Worm (Caenorhabditis elegans) whole organism, L4 larva: ENCODE data around the gene C17C3.9.

Experiments used
- D1046.2 ChIP-seq: fragments of 200-800 bp; sonication (Bioruptor generic); IDR thresholded peaks from 2 replicates; pipeline ENCODE4 v1.3.6; 2022; ENCODE audit warnings: missing genetic modification characterization, missing compliant biosample characterization
- F10B5.3 ChIP-seq: sonication (generic microtip); optimal IDR thresholded peaks from 2 replicates; lab custom pipeline; 2016; ENCODE audit warnings: mild to moderate bottlenecking, missing genetic modification characterization, missing compliant biosample characterization
- F37D6.2 ChIP-seq: sonication (generic microtip); optimal IDR thresholded peaks from 2 replicates; lab custom pipeline; 2016; ENCODE audit warnings: mild to moderate bottlenecking, missing genetic modification characterization, missing compliant biosample characterization
- F44E2.7 ChIP-seq: fragments of 200-800 bp; sonication (Bioruptor generic); IDR thresholded peaks from 2 replicates; pipeline ENCODE4 v2.1.2; 2022; ENCODE audit warnings: missing genetic modification characterization, missing compliant biosample characterization
- R02D3.7 ChIP-seq: fragments of 150-350 bp; sonication (generic microtip); optimal IDR thresholded peaks from 3 replicates; lab custom pipeline; 2014; ENCODE audit warnings: missing biosample characterization, missing genetic modification characterization
- Y48G9A.11 ChIP-seq: fragments of 200-800 bp; sonication (Bioruptor generic); IDR thresholded peaks from 2 replicates; pipeline ENCODE4 v1.3.6; 2022; ENCODE audit warnings: missing genetic modification reagents, missing genetic modification characterization, missing compliant biosample characterization
- Y75B8A.6 ChIP-seq: fragments of 200-800 bp; sonication (Bioruptor generic); IDR thresholded peaks from 2 replicates; pipeline ENCODE4 v1.3.6; 2022; ENCODE audit warnings: missing genetic modification reagents, missing genetic modification characterization, missing compliant biosample characterization
- ZK337.2 ChIP-seq: fragments of 200-800 bp; sonication (Bioruptor generic); IDR thresholded peaks from 2 replicates; pipeline ENCODE4 v1.3.6; 2022; ENCODE audit warnings: missing genetic modification reagents, missing genetic modification characterization, missing compliant biosample characterization
- arid-1 ChIP-seq: fragments of 200-800 bp; sonication (Bioruptor generic); conservative IDR thresholded peaks from 2 replicates; pipeline ENCODE4 v1.3.6; 2022; ENCODE audit warnings: missing genetic modification reagents, missing genetic modification characterization, missing compliant biosample characterization
- ceh-20 ChIP-seq: fragments of 200-800 bp; sonication (Bioruptor generic); IDR thresholded peaks from 2 replicates; pipeline ENCODE4 v1.3.6; 2022; ENCODE audit warnings: missing genetic modification reagents, missing genetic modification characterization, missing compliant biosample characterization
- ceh-44 ChIP-seq: fragments of 200-800 bp; sonication (Bioruptor generic); IDR thresholded peaks from 2 replicates; pipeline ENCODE4 v1.3.6; 2022; ENCODE audit warnings: missing genetic modification reagents, missing genetic modification characterization, missing compliant biosample characterization
- ceh-82 ChIP-seq: sonication (generic microtip); optimal IDR thresholded peaks from 2 replicates; lab custom pipeline; 2017; ENCODE audit warnings: missing biosample characterization, missing genetic modification characterization
- ces-1 ChIP-seq: fragments of 150-350 bp; sonication (generic microtip); optimal IDR thresholded peaks from 4 replicates; lab custom pipeline; 2014; ENCODE audit warnings: missing biosample characterization, missing genetic modification reagents, missing genetic modification characterization
- cey-2 ChIP-seq: sonication (generic microtip); optimal IDR thresholded peaks from 3 replicates; lab custom pipeline; 2017; ENCODE audit warnings: missing genetic modification characterization, mild to moderate bottlenecking, missing compliant biosample characterization, antibody characterized with exemption, borderline replicate concordance; ENCODE audit not compliant: insufficient read depth
- daf-12 ChIP-seq: fragments of 150-350 bp; optimal IDR thresholded peaks from 2 replicates; lab custom pipeline; 2014; ENCODE audit warnings: missing biosample characterization, missing genetic modification reagents, missing genetic modification characterization
- daf-19 ChIP-seq: fragments of 200-800 bp; sonication (Bioruptor generic); conservative IDR thresholded peaks from 2 replicates; pipeline ENCODE4 v1.3.6; 2022; ENCODE audit warnings: missing genetic modification characterization, missing compliant biosample characterization
- daf-8 ChIP-seq: fragments of 200-800 bp; sonication (Bioruptor generic); IDR thresholded peaks from 2 replicates; pipeline ENCODE4 v1.3.6; 2022; ENCODE audit warnings: missing genetic modification characterization, missing compliant biosample characterization
- dpl-1 ChIP-seq: fragments of 150-350 bp; optimal IDR thresholded peaks from 2 replicates; lab custom pipeline; 2014; ENCODE audit warnings: missing biosample characterization, missing genetic modification reagents, missing genetic modification characterization
- dve-1 ChIP-seq: sonication (generic microtip); optimal IDR thresholded peaks from 2 replicates; lab custom pipeline; 2017; ENCODE audit warnings: antibody characterized with exemption, mild to moderate bottlenecking, missing genetic modification characterization, missing compliant biosample characterization; ENCODE audit not compliant: insufficient read depth
- egl-43 ChIP-seq: fragments of 200-800 bp; sonication (Bioruptor generic); IDR thresholded peaks from 2 replicates; pipeline ENCODE4 v1.3.6; 2022; ENCODE audit warnings: missing genetic modification reagents, missing genetic modification characterization, missing compliant biosample characterization
- hlh-11 ChIP-seq: fragments of 200-800 bp; sonication (Bioruptor generic); optimal IDR thresholded peaks from 2 replicates; lab custom pipeline; 2018; ENCODE audit warnings: mild to moderate bottlenecking, missing genetic modification characterization, missing compliant biosample characterization
- hmg-1.1 ChIP-seq: fragments of 200-800 bp; sonication (Bioruptor generic); IDR thresholded peaks from 2 replicates; pipeline ENCODE4 v1.3.6; 2022; ENCODE audit warnings: missing genetic modification reagents, missing genetic modification characterization, missing compliant biosample characterization
- lim-7 ChIP-seq: fragments of 200-800 bp; sonication (Bioruptor generic); IDR thresholded peaks from 2 replicates; pipeline ENCODE4 v1.3.6; 2022; ENCODE audit warnings: missing genetic modification characterization, missing compliant biosample characterization
- lin-1 ChIP-seq: fragments of 200-800 bp; sonication (Bioruptor generic); IDR thresholded peaks from 2 replicates; pipeline ENCODE4 v1.3.6; 2022; ENCODE audit warnings: missing genetic modification reagents, missing genetic modification characterization, missing compliant biosample characterization
- lin-15B ChIP-seq: fragments of 150-350 bp; sonication (generic microtip); optimal IDR thresholded peaks from 3 replicates; lab custom pipeline; 2014; ENCODE audit warnings: missing biosample characterization, missing genetic modification characterization
- lin-38 ChIP-seq: fragments of 200-800 bp; sonication (Bioruptor generic); IDR thresholded peaks from 2 replicates; pipeline ENCODE4 v1.3.6; 2022; ENCODE audit warnings: missing genetic modification reagents, missing genetic modification characterization, missing compliant biosample characterization
- madf-9 ChIP-seq: fragments of 200-800 bp; sonication (Bioruptor generic); conservative IDR thresholded peaks from 2 replicates; pipeline ENCODE4 v1.3.6; 2022; ENCODE audit warnings: missing genetic modification reagents, missing genetic modification characterization, missing compliant biosample characterization
- mdl-1 ChIP-seq, 2 experiments: fragments of 150-350 bp in 1 of 2; sonication (generic microtip) in 1 of 2; optimal IDR thresholded peaks; 2 replicates each; lab custom pipeline; 2014 to 2017; ENCODE audit warnings: missing biosample characterization in 2 of 2, missing genetic modification characterization in 2 of 2
- mep-1 ChIP-seq: fragments of 150-350 bp; sonication (generic microtip); optimal IDR thresholded peaks from 3 replicates; lab custom pipeline; 2014; ENCODE audit warnings: missing biosample characterization, missing genetic modification characterization
- mes-2 ChIP-seq: sonication (generic microtip); optimal IDR thresholded peaks from 2 replicates; lab custom pipeline; 2016; ENCODE audit warnings: missing genotype, mild to moderate bottlenecking, missing genetic modification characterization, missing compliant biosample characterization; ENCODE audit not compliant: poor library complexity, severe bottlenecking
- mxl-2 ChIP-seq: fragments of 200-800 bp; sonication (Bioruptor generic); conservative IDR thresholded peaks from 2 replicates; pipeline ENCODE4 v1.3.6; 2022; ENCODE audit warnings: missing genetic modification reagents, missing genetic modification characterization, missing compliant biosample characterization
- nhr-102 ChIP-seq: sonication (generic microtip); optimal IDR thresholded peaks from 2 replicates; lab custom pipeline; 2016; ENCODE audit warnings: mild to moderate bottlenecking, missing genetic modification characterization, moderate library complexity, missing compliant biosample characterization
- nhr-111 ChIP-seq: fragments of 200-800 bp; sonication (Bioruptor generic); optimal IDR thresholded peaks from 2 replicates; lab custom pipeline; 2018; ENCODE audit warnings: mild to moderate bottlenecking, missing genetic modification characterization, missing compliant biosample characterization
- nhr-25 ChIP-seq: sonication (generic microtip); optimal IDR thresholded peaks from 2 replicates; lab custom pipeline; 2017; ENCODE audit warnings: missing genetic modification characterization, mild to moderate bottlenecking, missing compliant biosample characterization, antibody characterized with exemption, moderate library complexity, borderline replicate concordance; ENCODE audit not compliant: insufficient read depth
- nhr-28 ChIP-seq: fragments of 150-350 bp; optimal IDR thresholded peaks from 2 replicates; lab custom pipeline; 2014; ENCODE audit warnings: missing biosample characterization, missing genetic modification characterization
- nhr-6 ChIP-seq: fragments of 150-350 bp; optimal IDR thresholded peaks from 2 replicates; lab custom pipeline; 2014; ENCODE audit warnings: missing biosample characterization, missing genetic modification characterization
- nhr-76 ChIP-seq: fragments of 150-350 bp; optimal IDR thresholded peaks from 2 replicates; lab custom pipeline; 2014; ENCODE audit warnings: missing biosample characterization, missing genetic modification characterization
- nhr-77 ChIP-seq: fragments of 150-350 bp; optimal IDR thresholded peaks from 2 replicates; lab custom pipeline; 2014; ENCODE audit warnings: missing biosample characterization, missing genetic modification characterization
- pha-4 ChIP-seq, 2 experiments: fragments of 150-350 bp in 1 of 2; fragments of 200-800 bp in 1 of 2; sonication (Bioruptor generic) in 1 of 2; IDR thresholded peaks in 1 of 2; optimal IDR thresholded peaks in 1 of 2; 2 replicates each; pipeline versions ENCODE4 v1.3.6 to Lab custom; 2014 to 2022; ENCODE audit warnings: missing genetic modification characterization in 2 of 2, missing genetic modification reagents in 2 of 2, missing biosample characterization in 1 of 2, missing compliant biosample characterization in 1 of 2
- rbr-2 ChIP-seq: sonication (generic microtip); optimal IDR thresholded peaks from 2 replicates; lab custom pipeline; 2016; ENCODE audit warnings: missing genotype, missing genetic modification characterization, missing compliant biosample characterization
- saeg-2 ChIP-seq: fragments of 200-800 bp; sonication (Bioruptor generic); IDR thresholded peaks from 2 replicates; pipeline ENCODE4 v1.3.6; 2022; ENCODE audit warnings: missing genetic modification reagents, missing genetic modification characterization, missing compliant biosample characterization
- sdz-12 ChIP-seq: fragments of 200-800 bp; sonication (Bioruptor generic); optimal IDR thresholded peaks from 2 replicates; lab custom pipeline; 2018; ENCODE audit warnings: mild to moderate bottlenecking, missing genetic modification characterization, missing compliant biosample characterization
- snpc-4 ChIP-seq: fragments of 150-350 bp; optimal IDR thresholded peaks from 2 replicates; lab custom pipeline; 2014; ENCODE audit warnings: missing biosample characterization, missing genetic modification characterization
- spr-1 ChIP-seq: sonication (generic microtip); optimal IDR thresholded peaks from 2 replicates; lab custom pipeline; 2016; ENCODE audit warnings: mild to moderate bottlenecking, missing genetic modification characterization, missing compliant biosample characterization
- spr-3 ChIP-seq: fragments of 200-800 bp; sonication (Bioruptor generic); optimal IDR thresholded peaks from 2 replicates; lab custom pipeline; 2018; ENCODE audit warnings: mild to moderate bottlenecking, missing genetic modification characterization, missing compliant biosample characterization
- unc-39 ChIP-seq: sonication (generic microtip); optimal IDR thresholded peaks from 2 replicates; lab custom pipeline; 2017; ENCODE audit warnings: missing biosample characterization, missing genetic modification characterization
- zag-1 ChIP-seq: fragments of 150-350 bp; optimal IDR thresholded peaks from 2 replicates; lab custom pipeline; 2014; ENCODE audit warnings: missing biosample characterization, missing genetic modification characterization
- zfp-3 ChIP-seq: fragments of 200-800 bp; sonication (Bioruptor generic); conservative IDR thresholded peaks from 2 replicates; pipeline ENCODE4 v1.3.6; 2022; ENCODE audit warnings: missing genetic modification reagents, missing genetic modification characterization, missing compliant biosample characterization
- zip-2 ChIP-seq: fragments of 150-350 bp; optimal IDR thresholded peaks from 2 replicates; lab custom pipeline; 2014; ENCODE audit warnings: missing biosample characterization, missing genetic modification characterization
- ztf-7 ChIP-seq: fragments of 150-350 bp; optimal IDR thresholded peaks from 2 replicates; lab custom pipeline; 2014; ENCODE audit warnings: missing biosample characterization, missing genetic modification characterization

C17C3.9 gene

DNA sequence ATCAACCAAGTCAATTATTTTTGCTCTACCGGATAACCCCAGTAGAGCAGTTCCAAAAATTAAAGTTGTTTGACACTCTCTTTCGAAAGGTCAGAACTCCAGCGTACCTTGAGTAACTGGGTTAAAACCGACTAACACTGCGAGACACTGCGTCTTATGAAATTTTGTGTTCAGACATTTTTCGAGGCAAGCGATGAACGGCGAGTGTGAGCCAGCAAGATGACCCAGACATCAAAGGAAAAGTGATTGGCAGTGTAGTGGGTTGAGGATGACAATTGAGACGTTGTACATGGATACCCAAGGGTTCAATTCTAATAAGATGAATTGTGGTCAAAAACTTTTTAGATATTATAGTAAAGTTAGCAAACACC, 12.1 kb upstream of the C17C3.9 start (continued):
- TF ChIP-seq egl-43 (GFP tag; lab: Robert Waterston, UW) = peak; percentile 65; the same call in 1 of the 2 replicates
- peak; percentile 92 for TF ChIP-seq snpc-4
- peak; percentile 59; the same call in 1 of the 2 replicates for TF ChIP-seq lin-1 (GFP tag; lab: Robert Waterston, UW)
- TF ChIP-seq saeg-2 (GFP tag; lab: Robert Waterston, UW) = peak; percentile 47; the same call in 1 of the 2 replicates
- TF ChIP-seq ceh-20 (GFP tag; lab: Robert Waterston, UW) = peak; percentile 46
- TF ChIP-seq daf-19 (GFP tag; lab: Robert Waterston, UW) = no peak
- TF ChIP-seq dpl-1 = peak; percentile 57
- TF ChIP-seq madf-9 (GFP tag; lab: Robert Waterston, UW) = peak; percentile 63; the same call in 1 of the 2 replicates
- no peak for TF ChIP-seq spr-3
- peak; percentile 16; the same call in 1 of the 2 replicates for TF ChIP-seq pha-4 (GFP tag; IDR thresholded peaks at IDR 0.05; lab: Robert Waterston, UW)
- no peak for TF ChIP-seq pha-4 (tag; optimal IDR thresholded peaks at IDR 0.05; lab: Kevin White, UChicago)
- TF ChIP-seq dve-1 (tag; lab: Kevin White, UChicago) = peak; percentile 96
- no peak for TF ChIP-seq nhr-76 (tag; lab: Kevin White, UChicago)
- TF ChIP-seq unc-39 = no peak
- TF ChIP-seq daf-8 (GFP tag; lab: Robert Waterston, UW) = no peak
- TF ChIP-seq nhr-6 (tag; lab: Kevin White, UChicago) = no peak
- TF ChIP-seq R02D3.7 = no peak
- peak; percentile 15 for TF ChIP-seq nhr-77
- peak; percentile 76 for TF ChIP-seq mep-1 (tag; lab: Kevin White, UChicago)
- no peak for TF ChIP-seq Y48G9A.11 (GFP tag; lab: Robert Waterston, UW)
- peak; percentile 10 for TF ChIP-seq nhr-102 (tag; lab: Kevin White, UChicago)
- no peak for TF ChIP-seq ces-1 (GFP tag; lab: Kevin White, UChicago)
- peak in 1 of 2 experiments; percentile 45 for TF ChIP-seq mdl-1 (tag; optimal IDR thresholded peaks at IDR 0.05; lab: Kevin White, UChicago)
- TF ChIP-seq ztf-7 (tag; lab: Kevin White, UChicago) = no peak
- TF ChIP-seq ceh-44 (GFP tag; lab: Robert Waterston, UW) = no peak
- TF ChIP-seq mxl-2 (GFP tag; lab: Robert Waterston, UW) = peak; percentile 60; the same call in 1 of the 2 replicates
- no peak for TF ChIP-seq sdz-12 (GFP tag; lab: Kevin White, UChicago)
- no peak for TF ChIP-seq spr-1 (tag; lab: Kevin White, UChicago)
- peak; percentile 77 for TF ChIP-seq hlh-11
- TF ChIP-seq daf-12 = no peak
- TF ChIP-seq nhr-111 (GFP tag; lab: Kevin White, UChicago) = no peak
- 0 out of 2 replicates have a peak, but pooled peaks have one; percentile 4 for TF ChIP-seq lin-38 (GFP tag; lab: Robert Waterston, UW)
- peak; percentile 74 for TF ChIP-seq arid-1 (GFP tag; lab: Robert Waterston, UW)
- no peak for TF ChIP-seq nhr-25 (tag; lab: Kevin White, UChicago)
- no peak for TF ChIP-seq zag-1 (tag; lab: Kevin White, UChicago)
- no peak for TF ChIP-seq F10B5.3
- no peak for TF ChIP-seq cey-2 (tag; lab: Kevin White, UChicago)
- no peak for TF ChIP-seq lim-7 (GFP tag; lab: Robert Waterston, UW)
- no peak for TF ChIP-seq F44E2.7
- no peak for TF ChIP-seq rbr-2 (tag; lab: Kevin White, UChicago)
- TF ChIP-seq hmg-1.1 (GFP tag; lab: Robert Waterston, UW) = peak; percentile 8; the same call in 1 of the 2 replicates
- peak; percentile 59; the same call in 1 of the 2 replicates for TF ChIP-seq D1046.2 (GFP tag; lab: Robert Waterston, UW)
- no peak for TF ChIP-seq zfp-3 (GFP tag; lab: Robert Waterston, UW)
- TF ChIP-seq ZK337.2 (GFP tag; lab: Robert Waterston, UW) = no peak
- no peak for TF ChIP-seq Y75B8A.6 (GFP tag; lab: Robert Waterston, UW)
- peak; percentile 81 for TF ChIP-seq mes-2 (tag; lab: Kevin White, UChicago)
- no peak for TF ChIP-seq zip-2 (tag; lab: Kevin White, UChicago)
- peak; percentile 71 for TF ChIP-seq nhr-28 (tag; lab: Kevin White, UChicago)
- TF ChIP-seq F37D6.2 (tag; lab: Kevin White, UChicago) = no peak
- no peak for TF ChIP-seq ceh-82 (tag; lab: Kevin White, UChicago)
- no peak for TF ChIP-seq lin-15B
